Worm (Caenorhabditis elegans) whole organism, L1 larva: ENCODE measurements around the gene F25E5.2.

Experiments used
- C16A3.4 ChIP-seq: fragments of 150-350 bp; optimal IDR thresholded peaks from 2 replicates; lab custom pipeline; 2014; ENCODE audit warnings: missing biosample characterization, missing genetic modification characterization
- aha-1 ChIP-seq: fragments of 150-350 bp; optimal IDR thresholded peaks from 2 replicates; lab custom pipeline; 2014; ENCODE audit warnings: missing biosample characterization, missing genetic modification characterization
- alr-1 ChIP-seq: fragments of 200-800 bp; sonication (Bioruptor generic); optimal IDR thresholded peaks from 2 replicates; lab custom pipeline; 2018; ENCODE audit warnings: borderline replicate concordance, mild to moderate bottlenecking, missing genetic modification characterization, missing compliant biosample characterization
- ceh-90 ChIP-seq: sonication (generic microtip); optimal IDR thresholded peaks from 2 replicates; lab custom pipeline; 2016; ENCODE audit warnings: missing genetic modification characterization, missing compliant biosample characterization
- ces-1 ChIP-seq: fragments of 150-350 bp; optimal IDR thresholded peaks from 2 replicates; lab custom pipeline; 2014; ENCODE audit warnings: missing biosample characterization, missing genetic modification reagents, missing genetic modification characterization
- dpl-1 ChIP-seq, 3 experiments: fragments of 150-350 bp in 2 of 3; sonication (generic microtip) in 1 of 3; optimal IDR thresholded peaks; 2 replicates each; lab custom pipeline; 2014 to 2017; ENCODE audit warnings: missing biosample characterization in 3 of 3, missing genetic modification characterization in 3 of 3, missing genetic modification reagents in 3 of 3
- efl-1 ChIP-seq, 4 experiments: fragments of 150-350 bp; optimal IDR thresholded peaks in 3 of 4; peaks in 1 of 4; 1 replicate in 1 of 4; 2 replicates in 3 of 4; lab custom pipeline; 2014; ENCODE audit warnings: missing biosample characterization in 2 of 4, missing genetic modification characterization in 2 of 4, missing genetic modification reagents in 2 of 4
- efl-3 ChIP-seq: fragments of 200-800 bp; sonication (Bioruptor generic); optimal IDR thresholded peaks from 2 replicates; lab custom pipeline; 2018; ENCODE audit warnings: mild to moderate bottlenecking, missing genetic modification characterization, missing compliant biosample characterization
- egl-13 ChIP-seq: sonication (generic microtip); optimal IDR thresholded peaks from 2 replicates; lab custom pipeline; 2016; ENCODE audit warnings: missing genotype, missing genetic modification reagents, missing genetic modification characterization, missing compliant biosample characterization
- egl-27 ChIP-seq, 2 experiments: fragments of 150-350 bp in 1 of 2; sonication (generic microtip); optimal IDR thresholded peaks; 3 replicates each; lab custom pipeline; 2017 to 2018; ENCODE audit warnings: missing biosample characterization in 2 of 2, missing genetic modification characterization in 2 of 2, missing genetic modification reagents in 2 of 2
- elt-2 ChIP-seq: sonication (generic microtip); optimal IDR thresholded peaks from 2 replicates; lab custom pipeline; 2016; ENCODE audit warnings: missing genetic modification characterization, mild to moderate bottlenecking, inconsistent platforms, missing compliant biosample characterization, missing genetic modification reagents
- ets-5 ChIP-seq: fragments of 200-800 bp; sonication (Bioruptor generic); IDR thresholded peaks from 2 replicates; pipeline ENCODE4 v1.3.6; 2022; ENCODE audit warnings: missing genetic modification characterization, missing compliant biosample characterization
- fkh-8 ChIP-seq: sonication (generic microtip); optimal IDR thresholded peaks from 2 replicates; lab custom pipeline; 2016; ENCODE audit warnings: mild to moderate bottlenecking, missing genetic modification characterization, missing compliant biosample characterization
- grh-1 ChIP-seq: fragments of 200-800 bp; sonication (Bioruptor generic); IDR thresholded peaks from 2 replicates; pipeline ENCODE4 v1.3.6; 2022; ENCODE audit warnings: missing genetic modification reagents, missing genetic modification characterization, missing compliant biosample characterization
- hlh-17 ChIP-seq: fragments of 200-800 bp; sonication (Bioruptor generic); optimal IDR thresholded peaks from 2 replicates; lab custom pipeline; 2018; ENCODE audit warnings: missing genetic modification characterization, mild to moderate bottlenecking, missing compliant biosample characterization, moderate library complexity, borderline replicate concordance
- hlh-4 ChIP-seq: sonication (generic microtip); optimal IDR thresholded peaks from 2 replicates; lab custom pipeline; 2016; ENCODE audit warnings: mild to moderate bottlenecking, missing genetic modification characterization, missing compliant biosample characterization
- irx-1 ChIP-seq: sonication (generic microtip); optimal IDR thresholded peaks from 2 replicates; lab custom pipeline; 2016; ENCODE audit warnings: missing genetic modification characterization, missing compliant biosample characterization
- isw-1 ChIP-seq: fragments of 200-800 bp; sonication (Bioruptor generic); IDR thresholded peaks from 2 replicates; pipeline ENCODE4 v1.3.6; 2022; ENCODE audit warnings: missing genetic modification characterization, missing compliant biosample characterization
- lin-13 ChIP-seq: fragments of 150-350 bp; optimal IDR thresholded peaks from 2 replicates; lab custom pipeline; 2014; ENCODE audit warnings: missing biosample characterization, missing genetic modification reagents, missing genetic modification characterization
- lin-35 ChIP-seq, 2 experiments: fragments of 150-350 bp; optimal IDR thresholded peaks; 2 replicates each; lab custom pipeline; 2014; ENCODE audit warnings: missing biosample characterization in 2 of 2, missing genetic modification characterization in 2 of 2, missing genetic modification reagents in 2 of 2
- lsy-2 ChIP-seq, 2 experiments: fragments of 150-350 bp; optimal IDR thresholded peaks; 2 replicates each; lab custom pipeline; 2014; ENCODE audit warnings: missing biosample characterization in 2 of 2, missing genetic modification characterization in 2 of 2
- mdl-1 ChIP-seq, 2 experiments: fragments of 150-350 bp; optimal IDR thresholded peaks; 2 replicates each; lab custom pipeline; 2014 to 2017; ENCODE audit warnings: missing biosample characterization in 2 of 2, missing genetic modification characterization in 2 of 2, inconsistent platforms in 1 of 2
- mef-2 ChIP-seq: fragments of 150-350 bp; optimal IDR thresholded peaks from 2 replicates; lab custom pipeline; 2014; ENCODE audit warnings: missing biosample characterization, missing genetic modification characterization
- nhr-11 ChIP-seq: fragments of 150-350 bp; optimal IDR thresholded peaks from 2 replicates; lab custom pipeline; 2014; ENCODE audit warnings: missing biosample characterization, missing genetic modification characterization
- nhr-19 ChIP-seq: fragments of 200-800 bp; sonication (Bioruptor generic); conservative IDR thresholded peaks from 2 replicates; pipeline ENCODE4 v1.3.6; 2022; ENCODE audit warnings: missing genetic modification characterization, missing compliant biosample characterization
- nhr-237 ChIP-seq: fragments of 150-350 bp; optimal IDR thresholded peaks from 2 replicates; lab custom pipeline; 2014; ENCODE audit warnings: missing biosample characterization, missing genetic modification characterization
- nhr-28 ChIP-seq: fragments of 150-350 bp; optimal IDR thresholded peaks from 2 replicates; lab custom pipeline; 2014; ENCODE audit warnings: missing biosample characterization, missing genetic modification characterization
- nhr-71 ChIP-seq: sonication (generic microtip); optimal IDR thresholded peaks from 2 replicates; lab custom pipeline; 2016; ENCODE audit warnings: mild to moderate bottlenecking, missing genetic modification characterization, moderate library complexity, missing compliant biosample characterization
- nhr-76 ChIP-seq: sonication (generic microtip); optimal IDR thresholded peaks from 2 replicates; lab custom pipeline; 2017; ENCODE audit warnings: missing biosample characterization, missing genetic modification characterization
- nhr-77 ChIP-seq: fragments of 150-350 bp; optimal IDR thresholded peaks from 2 replicates; lab custom pipeline; 2014; ENCODE audit warnings: missing biosample characterization, missing genetic modification characterization
- nhr-85 ChIP-seq: sonication (generic microtip); peaks from one replicate; lab custom pipeline; 2016; ENCODE audit warnings: missing genetic modification characterization, inconsistent platforms, missing compliant biosample characterization
- nhr-90 ChIP-seq: sonication (generic microtip); optimal IDR thresholded peaks from 2 replicates; lab custom pipeline; 2016; ENCODE audit warnings: mild to moderate bottlenecking, missing genetic modification characterization, missing compliant biosample characterization; ENCODE audit not compliant: poor library complexity
- pax-3 ChIP-seq: fragments of 200-800 bp; sonication (Bioruptor generic); optimal IDR thresholded peaks from 2 replicates; lab custom pipeline; 2018; ENCODE audit warnings: mild to moderate bottlenecking, missing genetic modification characterization, moderate library complexity, missing compliant biosample characterization
- swsn-7 ChIP-seq: sonication (generic microtip); optimal IDR thresholded peaks from 2 replicates; lab custom pipeline; 2016; ENCODE audit warnings: missing genetic modification characterization, missing compliant biosample characterization
- unc-30 ChIP-seq: sonication (generic microtip); optimal IDR thresholded peaks from 2 replicates; lab custom pipeline; 2017; ENCODE audit warnings: missing biosample characterization, missing genetic modification characterization
- xbp-1 ChIP-seq: sonication (generic microtip); optimal IDR thresholded peaks from 2 replicates; lab custom pipeline; 2016; ENCODE audit warnings: missing genetic modification characterization, missing compliant biosample characterization
- ztf-11 ChIP-seq, 2 experiments: sonication (generic microtip); optimal IDR thresholded peaks; 2 replicates each; lab custom pipeline; 2016 to 2017; ENCODE audit warnings: missing genetic modification characterization in 2 of 2, missing biosample characterization in 1 of 2, missing compliant biosample characterization in 1 of 2

Gene F25E5.2

DNA sequence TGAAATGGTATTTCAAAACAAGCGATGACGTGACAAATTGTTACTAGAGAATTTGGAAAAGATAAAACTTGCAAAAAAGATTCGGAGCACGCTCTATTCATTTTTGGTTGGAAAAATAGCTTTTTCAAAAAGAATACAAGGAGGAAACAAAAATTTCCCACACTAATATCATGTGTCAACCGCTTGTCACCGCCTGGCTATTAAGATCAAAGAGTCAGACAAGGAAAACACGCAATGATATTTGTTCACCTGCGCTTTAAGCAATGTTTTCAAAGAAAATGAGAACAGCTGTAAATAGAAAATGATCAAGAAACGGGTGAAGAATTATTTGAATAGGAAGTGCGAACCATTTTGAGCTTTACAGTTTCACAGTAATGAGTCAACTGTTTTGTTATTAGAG lies 21.7 kb downstream of the F25E5.2 start, which contains the start of gene srh-125:
TSS of gene srh-125 (minus strand) at position 101 of the 400 bp plus-strand sequence.
- TF ChIP-seq aha-1 (tag; lab: Kevin White, UChicago) (no peak), ceh-90 (tag; lab: Kevin White, UChicago) (no peak), hlh-4 (peak; percentile 63), nhr-28 (no peak), fkh-8 (tag; lab: Kevin White, UChicago) (peak; percentile 15), hlh-17 (GFP tag; lab: Kevin White, UChicago) (no peak), grh-1 (GFP tag; lab: Robert Waterston, UW) (no peak)

ce11 chrV:7478404-7478803 lies 23.3 kb downstream of the F25E5.2 start, which contains the start of gene str-190:
Gene str-190 (minus strand): TSS chrV:7478504.
- no peak for TF ChIP-seq isw-1 (GFP tag; lab: Robert Waterston, UW)
- no peak for TF ChIP-seq xbp-1 (tag; lab: Kevin White, UChicago)
- no peak for TF ChIP-seq mdl-1 (tag; optimal IDR thresholded peaks at IDR 0.05; lab: Kevin White, UChicago)
- TF ChIP-seq irx-1 = no peak
- TF ChIP-seq nhr-19 (GFP tag; lab: Robert Waterston, UW) = no peak
- no peak for TF ChIP-seq C16A3.4 (tag; lab: Kevin White, UChicago)
- TF ChIP-seq unc-30 (tag; lab: Kevin White, UChicago) = no peak
- TF ChIP-seq nhr-71 (tag; lab: Kevin White, UChicago) = no peak
- TF ChIP-seq nhr-77 (tag; lab: Kevin White, UChicago) = no peak
- no peak for TF ChIP-seq efl-1 (optimal IDR thresholded peaks at IDR 0.05; lab: Kevin White, UChicago)
- no peak for TF ChIP-seq efl-1 (GFP tag; optimal IDR thresholded peaks at IDR 0.05 in 1 of 2; lab: Kevin White, UChicago)
- no peak for TF ChIP-seq lin-13 (GFP tag; lab: Kevin White, UChicago)
- no peak for TF ChIP-seq nhr-90 (tag; lab: Kevin White, UChicago)
- no peak for TF ChIP-seq pax-3 (tag; lab: Kevin White, UChicago)
- TF ChIP-seq hlh-4 = no peak

- TF ChIP-seq nhr-71 (tag; lab: Kevin White, UChicago) (no peak), efl-1 (optimal IDR thresholded peaks at IDR 0.05; lab: Kevin White, UChicago) (no peak), efl-1 (GFP tag; optimal IDR thresholded peaks at IDR 0.05 in 1 of 2; lab: Kevin White, UChicago) (peak in 1 of 2 experiments; percentile 57), ces-1 (GFP tag; lab: Kevin White, UChicago) (no peak)
- TF ChIP-seq, all 84 proteins: peak for 1
Measured at ce11 chrV:7480949-7481348, 25.8 kb downstream of the F25E5.2 start, which contains the start of gene C18B10.6. Gene C18B10.6 (minus strand): TSS chrV:7481049.

DNA sequence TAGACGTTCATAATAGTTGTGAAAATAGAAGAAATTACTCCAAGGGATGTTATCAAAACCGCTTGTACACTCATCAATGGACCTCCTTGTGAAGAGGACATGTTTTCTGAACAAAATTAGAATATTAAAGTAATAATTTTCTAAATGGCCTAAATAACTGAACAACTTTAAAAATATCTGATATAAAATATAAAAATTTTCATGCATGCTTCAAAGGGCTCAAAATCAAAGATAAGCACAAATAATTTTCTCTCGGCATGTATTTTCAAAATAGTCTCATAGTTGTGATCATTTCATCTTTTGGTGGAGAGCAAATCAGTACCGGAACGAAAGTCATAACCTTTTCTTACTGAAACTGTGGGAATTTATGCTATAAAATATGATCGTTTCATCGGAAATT lies 29.9 kb downstream of the F25E5.2 start, which contains the start of gene srbc-8:
TSS of gene srbc-8 (minus strand) at position 101 of the 400 bp plus-strand sequence.
- no peak for TF ChIP-seq efl-1 (optimal IDR thresholded peaks at IDR 0.05; lab: Kevin White, UChicago)
- TF ChIP-seq efl-1 (GFP tag; optimal IDR thresholded peaks at IDR 0.05 in 1 of 2; lab: Kevin White, UChicago) = peak in 1 of 2 experiments; percentile 22
- no peak for TF ChIP-seq lin-35 (GFP tag; optimal IDR thresholded peaks at IDR 0.05; lab: Kevin White, UChicago)

DNA sequence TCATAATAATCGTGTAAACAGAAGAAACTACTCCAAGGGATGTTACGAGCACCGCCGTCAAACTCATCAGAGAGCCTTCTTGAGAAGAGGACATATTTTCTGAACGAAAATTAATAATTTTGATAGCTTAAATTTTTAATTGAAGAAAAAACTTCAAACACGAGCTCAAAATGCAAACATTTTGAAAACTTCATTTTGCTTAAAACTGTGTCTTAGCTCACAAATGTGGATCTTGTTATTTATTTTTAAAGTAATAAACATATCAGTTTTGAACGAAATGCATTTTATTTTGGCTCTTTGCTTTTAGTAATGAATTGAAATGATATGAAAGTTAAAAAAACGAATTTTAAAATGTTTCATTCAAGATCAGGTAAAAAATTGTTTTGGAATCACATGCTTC lies 32.4 kb downstream of the F25E5.2 start, which contains the start of gene srbc-7:
TSS of gene srbc-7 (minus strand) at position 101 of the 400 bp plus-strand sequence.
- no peak for TF ChIP-seq alr-1 (tag; lab: Kevin White, UChicago)
- no peak for TF ChIP-seq lsy-2 (tag; optimal IDR thresholded peaks at IDR 0.05; lab: Kevin White, UChicago)
- no peak for TF ChIP-seq dpl-1 (GFP tag; optimal IDR thresholded peaks at IDR 0.05; lab: Kevin White, UChicago)
- TF ChIP-seq nhr-19 (GFP tag; lab: Robert Waterston, UW) = no peak
- no peak for TF ChIP-seq nhr-76 (tag; lab: Kevin White, UChicago)
- no peak for TF ChIP-seq nhr-11 (tag; lab: Kevin White, UChicago)
- no peak for TF ChIP-seq efl-3
- no peak for TF ChIP-seq egl-13
- TF ChIP-seq elt-2 (tag; lab: Kevin White, UChicago) = no peak
- no peak for TF ChIP-seq grh-1 (GFP tag; lab: Robert Waterston, UW)
- no peak for TF ChIP-seq efl-1 (optimal IDR thresholded peaks at IDR 0.05; lab: Kevin White, UChicago)
- TF ChIP-seq efl-1 (GFP tag; optimal IDR thresholded peaks at IDR 0.05 in 1 of 2; lab: Kevin White, UChicago) = no peak
- TF ChIP-seq hlh-17 (GFP tag; lab: Kevin White, UChicago) = no peak
- no peak for TF ChIP-seq ztf-11 (tag; optimal IDR thresholded peaks at IDR 0.05; lab: Kevin White, UChicago)
- TF ChIP-seq ets-5 = no peak
- TF ChIP-seq nhr-85 (tag; lab: Kevin White, UChicago) = no peak
- TF ChIP-seq mef-2 = no peak
- no peak for TF ChIP-seq swsn-7 (tag; lab: Kevin White, UChicago)
- no peak for TF ChIP-seq egl-27 (tag; optimal IDR thresholded peaks at IDR 0.05; lab: Kevin White, UChicago)
- TF ChIP-seq nhr-237 (tag; lab: Kevin White, UChicago) = no peak
